Worm (Caenorhabditis elegans): Measurements from ENCODE around the gene W07G4.8.

The W07G4.8 gene

ce11 chrV:13046125-13047123 lies 2.9 kb downstream of the W07G4.8 start:
- TF ChIP-seq cnd-1 (tag; optimal IDR thresholded peaks at IDR 0.05) (no peak), unc-120 (tag; optimal IDR thresholded peaks at IDR 0.05; ENCODE audit: poor library complexity, severe bottlenecking) (no peak)

- TF ChIP-seq lin-13 (tag; optimal IDR thresholded peaks at IDR 0.05), result no peak
- TF ChIP-seq pha-4 (tag; optimal IDR thresholded peaks at IDR 0.05), result no peak
- no peak for TF ChIP-seq ceh-83 (GFP tag; optimal IDR thresholded peaks at IDR 0.05)
- TF ChIP-seq ztf-11 (tag; optimal IDR thresholded peaks at IDR 0.05), result no peak
- TF ChIP-seq mab-5 (tag; optimal IDR thresholded peaks at IDR 0.05), result no peak
These were observed 4.3 kb downstream of the W07G4.8 start for ce11 chrV:13045017-13045416.

ce11 chrV:13043832-13044521 lies 5.4 kb downstream of the W07G4.8 start:
- TF ChIP-seq elt-3 (tag; optimal IDR thresholded peaks at IDR 0.05), result no peak

ce11 chrV:13043195-13043762 lies 6.1 kb downstream of the W07G4.8 start, which contains the start of gene lap-2:
Gene lap-2 (plus strand): TSS chrV:13043712.
- no peak for TF ChIP-seq elt-1 (tag; optimal IDR thresholded peaks at IDR 0.05; ENCODE audit: borderline replicate concordance, insufficient read depth)
- no peak for TF ChIP-seq ceh-43 (GFP tag; optimal IDR thresholded peaks at IDR 0.05)
- no peak for TF ChIP-seq ces-1 (GFP tag; optimal IDR thresholded peaks at IDR 0.05)
- no peak for TF ChIP-seq bed-3 (GFP tag; optimal IDR thresholded peaks at IDR 0.05)
- TF ChIP-seq lsy-2 (tag; optimal IDR thresholded peaks at IDR 0.05), result no peak
- TF ChIP-seq unc-62 (GFP tag; optimal IDR thresholded peaks at IDR 0.05), result peak; percentile 71
- no peak for TF ChIP-seq nhr-2 (tag; optimal IDR thresholded peaks at IDR 0.05)
- no peak for TF ChIP-seq lin-13 (tag; optimal IDR thresholded peaks at IDR 0.05)

ce11 chrV:13041666-13042065 lies 7.7 kb downstream of the W07G4.8 start, which contains the start of gene scyl-1:
Gene scyl-1 (minus strand): TSS chrV:13041721.
- TF ChIP-seq mls-2 (tag; optimal IDR thresholded peaks at IDR 0.05), result peak; percentile 7
- no peak for TF ChIP-seq bed-3 (GFP tag; optimal IDR thresholded peaks at IDR 0.05)
- no peak for TF ChIP-seq nhr-2 (tag; optimal IDR thresholded peaks at IDR 0.05)
- TF ChIP-seq unc-120 (tag; optimal IDR thresholded peaks at IDR 0.05; ENCODE audit: poor library complexity, severe bottlenecking), result no peak
- TF ChIP-seq ztf-11 (tag; optimal IDR thresholded peaks at IDR 0.05), result peak; percentile 3
- no peak for TF ChIP-seq unc-39 (tag; optimal IDR thresholded peaks at IDR 0.05)
- TF ChIP-seq elt-3 (tag; optimal IDR thresholded peaks at IDR 0.05), result no peak
- TF ChIP-seq nhr-237 (tag; optimal IDR thresholded peaks at IDR 0.05), result peak; percentile 52
- TF ChIP-seq nhr-12 (tag; optimal IDR thresholded peaks at IDR 0.05), result no peak
- TF ChIP-seq sptf-1 (tag; optimal IDR thresholded peaks at IDR 0.05), result peak; percentile 64
- peak; percentile 36 for TF ChIP-seq lin-13 (tag; optimal IDR thresholded peaks at IDR 0.05)
- TF ChIP-seq cnd-1 (tag; optimal IDR thresholded peaks at IDR 0.05), result no peak
- TF ChIP-seq lsy-2 (tag; optimal IDR thresholded peaks at IDR 0.05), result peak; percentile 61
- no peak for TF ChIP-seq zip-8 (tag; optimal IDR thresholded peaks at IDR 0.05)
- peak; percentile 36 for TF ChIP-seq M03D4.4 (tag; optimal IDR thresholded peaks at IDR 0.05)
- no peak for TF ChIP-seq lin-32 (GFP tag; optimal IDR thresholded peaks at IDR 0.05)
- TF ChIP-seq blmp-1 (tag; optimal IDR thresholded peaks at IDR 0.05), result peak; percentile 19
- no peak for TF ChIP-seq ceh-39 (tag; optimal IDR thresholded peaks at IDR 0.05)
- peak; percentile 16 for TF ChIP-seq unc-62 (GFP tag; optimal IDR thresholded peaks at IDR 0.05)
- TF ChIP-seq elt-1 (tag; optimal IDR thresholded peaks at IDR 0.05; ENCODE audit: borderline replicate concordance, insufficient read depth), result no peak
- no peak for TF ChIP-seq ham-2 (GFP tag; optimal IDR thresholded peaks at IDR 0.05)
- no peak for TF ChIP-seq tbx-8 (GFP tag; optimal IDR thresholded peaks at IDR 0.05)
- TF ChIP-seq pha-4 (tag; optimal IDR thresholded peaks at IDR 0.05), result no peak
- no peak for TF ChIP-seq flh-1 (GFP tag; optimal IDR thresholded peaks at IDR 0.05)
- no peak for TF ChIP-seq nhr-76 (tag; optimal IDR thresholded peaks at IDR 0.05)
- TF ChIP-seq ceh-43 (GFP tag; optimal IDR thresholded peaks at IDR 0.05), result no peak
- TF ChIP-seq ceh-83 (GFP tag; optimal IDR thresholded peaks at IDR 0.05), result peak; percentile 17
- no peak for TF ChIP-seq snpc-4 (tag; optimal IDR thresholded peaks at IDR 0.05)
- TF ChIP-seq sem-2 (GFP tag; optimal IDR thresholded peaks at IDR 0.05), result no peak
- TF ChIP-seq ces-1 (GFP tag; optimal IDR thresholded peaks at IDR 0.05), result peak; percentile 86
- no peak for TF ChIP-seq mab-5 (tag; optimal IDR thresholded peaks at IDR 0.05)
- peak; percentile 66 for TF ChIP-seq mep-1 (tag; optimal IDR thresholded peaks at IDR 0.05)
- TF ChIP-seq nhr-28 (tag; optimal IDR thresholded peaks at IDR 0.05), result no peak
- TF ChIP-seq drap-1 (GFP tag; optimal IDR thresholded peaks at IDR 0.05), result peak; percentile 32
- TF ChIP-seq hlh-1 (tag; optimal IDR thresholded peaks at IDR 0.05), result peak; percentile 57

Measured in whole organism, mixed stage, embryonic.